Worm (Caenorhabditis elegans) whole organism, late embryonic: ENCODE measurements around the gene srh-63.

Experiments used
- K02D7.2 ChIP-seq: sonication (generic microtip); optimal IDR thresholded peaks from 2 replicates; lab custom pipeline; 2017; ENCODE audit warnings: mild to moderate bottlenecking, missing genetic modification characterization, missing compliant biosample characterization
- T23F11.4 ChIP-seq: fragments of 200-800 bp; sonication (Bioruptor generic); optimal IDR thresholded peaks from 2 replicates; lab custom pipeline; 2018; ENCODE audit warnings: mild to moderate bottlenecking, missing genetic modification characterization, missing compliant biosample characterization
- ahr-1 ChIP-seq: sonication (generic microtip); optimal IDR thresholded peaks from 2 replicates; lab custom pipeline; 2016; ENCODE audit warnings: missing genetic modification characterization, missing compliant biosample characterization
- ama-1 ChIP-seq: fragments of 150-350 bp; optimal IDR thresholded peaks from 2 replicates; lab custom pipeline; 2014
- ceh-18 ChIP-seq: sonication (generic microtip); optimal IDR thresholded peaks from 2 replicates; lab custom pipeline; 2016; ENCODE audit warnings: missing genetic modification characterization, missing compliant biosample characterization
- ceh-30 ChIP-seq: fragments of 150-350 bp; optimal IDR thresholded peaks from 2 replicates; lab custom pipeline; 2014; ENCODE audit warnings: missing biosample characterization, missing genetic modification characterization
- ceh-31 ChIP-seq: sonication (generic microtip); optimal IDR thresholded peaks from 2 replicates; lab custom pipeline; 2016; ENCODE audit warnings: missing genetic modification characterization, missing compliant biosample characterization
- che-1 ChIP-seq: sonication (generic microtip); optimal IDR thresholded peaks from 2 replicates; lab custom pipeline; 2016; ENCODE audit warnings: mild to moderate bottlenecking, missing genetic modification characterization, missing compliant biosample characterization
- dve-1 ChIP-seq: sonication (generic microtip); optimal IDR thresholded peaks from 2 replicates; lab custom pipeline; 2017; ENCODE audit warnings: antibody characterized with exemption, mild to moderate bottlenecking, missing genetic modification characterization, missing compliant biosample characterization
- fkh-10 ChIP-seq: fragments of 150-350 bp; optimal IDR thresholded peaks from 2 replicates; lab custom pipeline; 2014; ENCODE audit warnings: missing biosample characterization, missing genetic modification reagents, missing genetic modification characterization
- fkh-6 ChIP-seq: sonication (generic microtip); optimal IDR thresholded peaks from 2 replicates; lab custom pipeline; 2016; ENCODE audit warnings: missing genetic modification characterization, missing compliant biosample characterization
- gmeb-2 ChIP-seq: sonication (generic microtip); optimal IDR thresholded peaks from 2 replicates; lab custom pipeline; 2016; ENCODE audit warnings: missing genetic modification characterization, inconsistent platforms, missing compliant biosample characterization
- hlh-13 ChIP-seq: fragments of 200-800 bp; sonication (Bioruptor generic); optimal IDR thresholded peaks from 2 replicates; lab custom pipeline; 2018; ENCODE audit warnings: mild to moderate bottlenecking, missing genetic modification characterization, missing compliant biosample characterization
- hlh-6 ChIP-seq: sonication (generic microtip); optimal IDR thresholded peaks from 2 replicates; lab custom pipeline; 2016; ENCODE audit warnings: missing genotype, missing genetic modification characterization, missing compliant biosample characterization
- lim-6 ChIP-seq: sonication (generic microtip); optimal IDR thresholded peaks from 2 replicates; lab custom pipeline; 2016; ENCODE audit warnings: missing genetic modification characterization, missing compliant biosample characterization
- nfya-1 ChIP-seq: sonication (generic microtip); optimal IDR thresholded peaks from 2 replicates; lab custom pipeline; 2017; ENCODE audit warnings: missing genetic modification characterization, mild to moderate bottlenecking, missing compliant biosample characterization, antibody characterized with exemption, moderate library complexity
- nhr-11 ChIP-seq: fragments of 150-350 bp; optimal IDR thresholded peaks from 2 replicates; lab custom pipeline; 2014; ENCODE audit warnings: missing biosample characterization, missing genetic modification characterization
- sox-2 ChIP-seq: fragments of 200-800 bp; sonication (Bioruptor generic); IDR thresholded peaks from 2 replicates; pipeline ENCODE4 v1.3.6; 2022; ENCODE audit warnings: missing genetic modification reagents, missing genetic modification characterization, missing compliant biosample characterization
- unc-3 ChIP-seq, 2 experiments: fragments of 200-800 bp in 1 of 2; sonication (Bioruptor generic) in 1 of 2; sonication (generic microtip) in 1 of 2; conservative IDR thresholded peaks in 1 of 2; optimal IDR thresholded peaks in 1 of 2; 2 replicates each; pipeline versions ENCODE4 v1.3.6 to Lab custom; 2016 to 2022; ENCODE audit warnings: missing compliant biosample characterization in 2 of 2, missing genetic modification characterization in 2 of 2, missing genetic modification reagents in 1 of 2
- unc-86 ChIP-seq: sonication (generic microtip); optimal IDR thresholded peaks from 2 replicates; lab custom pipeline; 2016; ENCODE audit warnings: missing genetic modification characterization, missing compliant biosample characterization
- zip-5 ChIP-seq: sonication (generic microtip); optimal IDR thresholded peaks from 2 replicates; lab custom pipeline; 2016; ENCODE audit warnings: missing genetic modification characterization, missing compliant biosample characterization

srh-63 gene

DNA sequence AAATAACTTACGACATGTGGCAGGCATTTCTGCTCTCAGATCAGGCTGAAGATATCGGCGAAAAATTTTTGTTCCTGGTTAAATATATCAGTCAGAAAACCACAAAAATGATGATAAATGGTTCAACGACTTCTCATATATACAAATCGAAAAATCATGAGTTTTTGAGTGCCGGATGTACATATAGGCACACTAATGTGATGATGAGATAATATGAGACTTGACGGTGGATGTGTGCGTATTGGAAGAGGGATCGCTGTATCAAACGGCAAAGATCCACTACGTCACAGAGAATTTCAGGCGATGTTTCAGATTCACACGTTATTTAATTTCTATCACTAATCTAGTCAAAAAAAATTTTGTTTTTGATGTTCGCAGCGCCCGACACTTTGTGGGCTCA is 48.9 kb downstream of the srh-63 start, which contains the start of gene glb-34:
glb-34 (minus strand) TSS at position 101 of the 400 bp plus-strand sequence.
- TF ChIP-seq sox-2 (GFP tag; lab: Robert Waterston, UW) (no peak), ceh-18 (no peak), dve-1 (tag; lab: Kevin White, UChicago) (no peak), T23F11.4 (GFP tag; lab: Kevin White, UChicago) (no peak), fkh-10 (GFP tag; lab: Kevin White, UChicago) (no peak), hlh-13 (GFP tag; lab: Kevin White, UChicago) (no peak), nfya-1 (tag; lab: Kevin White, UChicago) (no peak), ahr-1 (tag; lab: Kevin White, UChicago) (no peak), ceh-30 (tag; lab: Kevin White, UChicago) (no peak), fkh-6 (tag; lab: Kevin White, UChicago) (no peak), unc-3 (GFP tag; conservative IDR thresholded peaks at IDR 0.05; lab: Robert Waterston, UW) (no peak), unc-3 (tag; optimal IDR thresholded peaks at IDR 0.05; lab: Kevin White, UChicago) (no peak), K02D7.2 (tag; lab: Kevin White, UChicago) (no peak)

DNA sequence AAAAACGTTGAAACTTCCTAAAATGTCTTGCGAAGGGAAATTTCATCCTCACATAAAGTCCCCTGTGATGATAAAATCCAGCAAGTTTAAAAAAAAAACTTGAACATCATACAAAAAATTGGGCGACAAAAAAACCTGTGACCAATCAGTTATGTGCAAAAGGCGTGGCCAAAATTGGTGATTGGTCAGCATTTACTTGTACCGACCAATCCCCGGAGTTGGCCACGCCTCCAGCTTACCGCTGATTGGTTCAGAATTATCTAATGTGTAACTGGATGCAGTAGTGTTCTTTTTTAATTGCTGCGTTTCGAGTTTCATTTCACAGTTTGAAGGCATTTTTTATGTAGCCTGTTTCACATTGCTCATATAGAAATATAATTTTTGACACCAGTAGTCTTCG is 49.4 kb downstream of the srh-63 start:
- TF ChIP-seq nhr-11 (tag; lab: Kevin White, UChicago) = no peak
- peak; percentile 85 for TF ChIP-seq nfya-1 (tag; lab: Kevin White, UChicago)
- TF ChIP-seq, all 69 proteins: peak for 1

DNA sequence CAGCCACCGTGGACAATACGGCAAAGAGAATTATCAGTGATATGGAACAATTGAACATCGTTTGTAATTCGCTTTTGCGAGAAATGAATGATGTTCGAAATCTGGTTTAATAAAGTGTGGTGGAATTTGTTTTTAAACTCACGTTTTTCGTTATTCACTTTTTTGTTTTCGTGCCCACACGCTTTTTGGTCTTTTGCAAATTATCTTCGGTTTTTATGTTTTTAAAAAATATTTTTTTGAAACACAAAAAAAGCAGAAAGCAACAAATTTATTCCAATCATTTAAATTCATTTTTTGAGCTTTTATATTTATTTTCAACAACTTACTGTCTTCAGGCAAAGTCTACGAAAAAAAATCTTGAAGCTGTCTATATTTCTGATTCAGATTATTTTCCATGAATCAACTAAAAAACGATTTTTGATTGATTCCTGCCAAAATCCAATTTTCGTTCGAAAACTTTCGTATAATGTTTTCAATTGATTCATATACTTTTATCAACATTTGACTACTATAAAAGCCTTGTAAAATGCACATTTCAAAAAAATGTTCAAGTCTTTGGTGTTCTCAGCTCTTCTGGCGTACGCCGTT is 50.7 kb downstream of the srh-63 start, which contains the start of the genes Y57G11B.3 and Y57G11B.5:
Y57G11B.3 (minus strand) TSS at position 101 of the 588 bp plus-strand sequence.
Y57G11B.5 (plus strand) TSS at position 538 of the 588 bp plus-strand sequence.
- TF ChIP-seq hlh-6 = no peak
- TF ChIP-seq ahr-1 (tag; lab: Kevin White, UChicago) = no peak
- TF ChIP-seq gmeb-2 (tag; lab: Kevin White, UChicago) = no peak
- TF ChIP-seq lim-6 (tag; lab: Kevin White, UChicago) = no peak
- TF ChIP-seq ama-1 (lab: Kevin White, UChicago) = no peak
- no peak for TF ChIP-seq ceh-31 (tag; lab: Kevin White, UChicago)
- TF ChIP-seq che-1 (tag; lab: Kevin White, UChicago) = no peak
- TF ChIP-seq unc-86 (tag; lab: Kevin White, UChicago) = no peak
- no peak for TF ChIP-seq zip-5 (tag; lab: Kevin White, UChicago)
